Worm (Caenorhabditis elegans) whole organism, L3 larva: ENCODE measurements around the gene T01D3.1.

Source experiments
- ZK546.5 ChIP-seq: sonication (generic microtip); optimal IDR thresholded peaks from 2 replicates; lab custom pipeline; 2017; ENCODE audit warnings: missing biosample characterization, missing genetic modification characterization
- aly-2 ChIP-seq: fragments of 150-350 bp; optimal IDR thresholded peaks from 2 replicates; lab custom pipeline; 2014; ENCODE audit warnings: missing biosample characterization, missing genetic modification characterization
- ceh-16 ChIP-seq: sonication (generic microtip); optimal IDR thresholded peaks from 2 replicates; lab custom pipeline; 2017; ENCODE audit warnings: missing biosample characterization, missing genetic modification characterization
- ceh-82 ChIP-seq: fragments of 150-350 bp; optimal IDR thresholded peaks from 2 replicates; lab custom pipeline; 2014; ENCODE audit warnings: missing biosample characterization, missing genetic modification characterization
- ceh-9 ChIP-seq: sonication (generic microtip); optimal IDR thresholded peaks from 2 replicates; lab custom pipeline; 2018; ENCODE audit warnings: missing biosample characterization, missing genetic modification characterization
- daf-12 ChIP-seq: fragments of 150-350 bp; optimal IDR thresholded peaks from 2 replicates; lab custom pipeline; 2014; ENCODE audit warnings: missing biosample characterization, missing genetic modification reagents, missing genetic modification characterization
- egl-27 ChIP-seq: sonication (generic microtip); optimal IDR thresholded peaks from 4 replicates; lab custom pipeline; 2017; ENCODE audit warnings: missing biosample characterization, missing genetic modification reagents, missing genetic modification characterization
- egl-5 ChIP-seq: fragments of 150-350 bp; optimal IDR thresholded peaks from 2 replicates; lab custom pipeline; 2017; ENCODE audit warnings: missing biosample characterization, missing genetic modification reagents, missing genetic modification characterization, inconsistent platforms
- elt-1 ChIP-seq: fragments of 150-350 bp; optimal IDR thresholded peaks from 2 replicates; lab custom pipeline; 2014; ENCODE audit warnings: missing biosample characterization, missing genetic modification characterization
- elt-2 ChIP-seq: sonication (generic microtip); optimal IDR thresholded peaks from 2 replicates; lab custom pipeline; 2016; ENCODE audit warnings: missing genetic modification reagents, mild to moderate bottlenecking, missing genetic modification characterization, missing compliant biosample characterization
- elt-3 ChIP-seq, 3 experiments: fragments of 150-350 bp in 1 of 3; sonication (generic microtip) in 2 of 3; optimal IDR thresholded peaks; 2 replicates in 2 of 3; 4 replicates in 1 of 3; lab custom pipeline; 2014 to 2017; ENCODE audit warnings: missing biosample characterization in 3 of 3, missing genetic modification characterization in 3 of 3
- eor-1 ChIP-seq, 2 experiments: fragments of 150-350 bp; optimal IDR thresholded peaks; 2 replicates each; lab custom pipeline; 2014 to 2018; ENCODE audit warnings: missing biosample characterization in 2 of 2, missing genetic modification characterization in 2 of 2
- fkh-10 ChIP-seq: sonication (generic microtip); optimal IDR thresholded peaks from 2 replicates; lab custom pipeline; 2017; ENCODE audit warnings: missing biosample characterization, missing genetic modification reagents, missing genetic modification characterization
- fos-1 ChIP-seq: fragments of 150-350 bp; optimal IDR thresholded peaks from 2 replicates; lab custom pipeline; 2014; ENCODE audit warnings: missing biosample characterization, missing genetic modification characterization
- hmg-11 ChIP-seq: sonication (generic microtip); optimal IDR thresholded peaks from 2 replicates; lab custom pipeline; 2016; ENCODE audit warnings: missing genetic modification characterization, missing compliant biosample characterization
- jun-1 ChIP-seq: fragments of 150-350 bp; optimal IDR thresholded peaks from 2 replicates; lab custom pipeline; 2014; ENCODE audit warnings: missing biosample characterization, missing genetic modification reagents, missing genetic modification characterization
- lin-15B ChIP-seq: fragments of 150-350 bp; optimal IDR thresholded peaks from 2 replicates; lab custom pipeline; 2014; ENCODE audit warnings: missing biosample characterization, missing genetic modification characterization
- lsy-12 ChIP-seq: sonication (generic microtip); optimal IDR thresholded peaks from 2 replicates; lab custom pipeline; 2016; ENCODE audit warnings: mild to moderate bottlenecking, missing genetic modification characterization, missing compliant biosample characterization
- mdl-1 ChIP-seq: fragments of 150-350 bp; optimal IDR thresholded peaks from 2 replicates; lab custom pipeline; 2014; ENCODE audit warnings: missing biosample characterization, missing genetic modification characterization
- nfya-1 ChIP-seq: sonication (generic microtip); optimal IDR thresholded peaks from 2 replicates; lab custom pipeline; 2017; ENCODE audit warnings: missing genetic modification characterization, mild to moderate bottlenecking, missing compliant biosample characterization, antibody characterized with exemption, moderate library complexity; ENCODE audit not compliant: insufficient read depth
- nhr-11 ChIP-seq: fragments of 150-350 bp; optimal IDR thresholded peaks from 2 replicates; lab custom pipeline; 2014; ENCODE audit warnings: missing biosample characterization, missing genetic modification characterization
- nhr-12 ChIP-seq: fragments of 150-350 bp; optimal IDR thresholded peaks from 2 replicates; lab custom pipeline; 2014; ENCODE audit warnings: missing biosample characterization, missing genetic modification characterization
- nhr-25 ChIP-seq: sonication (generic microtip); optimal IDR thresholded peaks from 2 replicates; lab custom pipeline; 2017; ENCODE audit warnings: missing biosample characterization, missing genetic modification characterization
- nhr-67 ChIP-seq: fragments of 150-350 bp; optimal IDR thresholded peaks from 2 replicates; lab custom pipeline; 2014; ENCODE audit warnings: missing biosample characterization, missing genetic modification characterization
- nhr-76 ChIP-seq: fragments of 150-350 bp; sonication (generic microtip); optimal IDR thresholded peaks from 5 replicates; lab custom pipeline; 2014; ENCODE audit warnings: missing biosample characterization, missing genetic modification characterization
- nhr-77 ChIP-seq: fragments of 150-350 bp; optimal IDR thresholded peaks from 2 replicates; lab custom pipeline; 2014; ENCODE audit warnings: missing biosample characterization, missing genetic modification characterization
- pha-4 ChIP-seq: fragments of 150-350 bp; optimal IDR thresholded peaks from 2 replicates; lab custom pipeline; 2014; ENCODE audit warnings: missing biosample characterization, missing genetic modification reagents, missing genetic modification characterization
- pqm-1 ChIP-seq: fragments of 150-350 bp; optimal IDR thresholded peaks from 2 replicates; lab custom pipeline; 2017; ENCODE audit warnings: missing biosample characterization, missing genetic modification characterization, inconsistent platforms
- sea-2 ChIP-seq: fragments of 150-350 bp; sonication (generic microtip); optimal IDR thresholded peaks from 4 replicates; lab custom pipeline; 2014; ENCODE audit warnings: missing biosample characterization, missing genetic modification reagents, missing genetic modification characterization
- snpc-4 ChIP-seq: fragments of 150-350 bp; optimal IDR thresholded peaks from 2 replicates; lab custom pipeline; 2014; ENCODE audit warnings: missing biosample characterization, missing genetic modification characterization
- unc-39 ChIP-seq: sonication (generic microtip); optimal IDR thresholded peaks from 4 replicates; lab custom pipeline; 2017; ENCODE audit warnings: missing biosample characterization, missing genetic modification characterization
- ztf-4 ChIP-seq: fragments of 150-350 bp; optimal IDR thresholded peaks from 2 replicates; lab custom pipeline; 2014; ENCODE audit warnings: missing biosample characterization, missing genetic modification characterization

Gene T01D3.1

ce11 chrV:13744901-13745300, 55.2 kb downstream of the T01D3.1 start, which contains the start of gene F35E12.9:
Gene F35E12.9, minus strand, starts transcription at chrV:13745127.
- peak; percentile 94 for TF ChIP-seq pqm-1 (tag; lab: Kevin White, UChicago)
- TF ChIP-seq elt-2 (tag; lab: Kevin White, UChicago): peak; percentile 95
- TF ChIP-seq fos-1 (tag; lab: Kevin White, UChicago): no peak
- peak; percentile 49 for TF ChIP-seq jun-1
- peak; percentile 61 for TF ChIP-seq pha-4 (tag; lab: Kevin White, UChicago)
- TF ChIP-seq, all 47 proteins: peak for 4

ce11 chrV:13748658-13749057, 59.0 kb downstream of the T01D3.1 start, which contains the start of gene F35E12.10:
Gene F35E12.10, minus strand, starts transcription at chrV:13748758.
- TF ChIP-seq ceh-9 (tag; lab: Kevin White, UChicago) (no peak), ztf-4 (tag; lab: Kevin White, UChicago) (no peak), pha-4 (tag; lab: Kevin White, UChicago) (no peak), daf-12 (tag; lab: Kevin White, UChicago) (no peak), nhr-12 (tag; lab: Kevin White, UChicago) (no peak), elt-1 (tag; lab: Kevin White, UChicago) (no peak), unc-39 (tag; lab: Kevin White, UChicago) (no peak), nhr-77 (tag; lab: Kevin White, UChicago) (no peak), pqm-1 (tag; lab: Kevin White, UChicago) (no peak), mdl-1 (tag; lab: Kevin White, UChicago) (no peak), snpc-4 (tag; lab: Kevin White, UChicago) (no peak), nfya-1 (no peak), nhr-67 (no peak), hmg-11 (tag; lab: Kevin White, UChicago) (no peak), ZK546.5 (no peak), elt-2 (tag; lab: Kevin White, UChicago) (no peak), egl-27 (tag; lab: Kevin White, UChicago) (no peak), eor-1 (tag; optimal IDR thresholded peaks at IDR 0.05; lab: Kevin White, UChicago) (no peak), aly-2 (tag; lab: Kevin White, UChicago) (no peak), fkh-10 (GFP tag; lab: Kevin White, UChicago) (no peak)
- TF ChIP-seq, all 47 proteins: peak for 0

- TF ChIP-seq sea-2 (GFP tag; lab: Kevin White, UChicago) (no peak), nhr-76 (tag; lab: Kevin White, UChicago) (no peak), nhr-25 (no peak), elt-2 (tag; lab: Kevin White, UChicago) (peak; percentile 71), lsy-12 (no peak), mdl-1 (tag; lab: Kevin White, UChicago) (no peak), nhr-12 (tag; lab: Kevin White, UChicago) (no peak), lin-15B (tag; lab: Kevin White, UChicago) (no peak), elt-3 (tag; optimal IDR thresholded peaks at IDR 0.05; lab: Kevin White, UChicago) (no peak), ceh-16 (no peak), nhr-11 (no peak), ceh-82 (tag; lab: Kevin White, UChicago) (no peak), pqm-1 (tag; lab: Kevin White, UChicago) (peak; percentile 40), egl-5 (tag; lab: Kevin White, UChicago) (no peak), elt-1 (tag; lab: Kevin White, UChicago) (no peak)
These were observed 62.1 kb downstream of the T01D3.1 start, which contains the start of gene cld-9 for ce11 chrV:13751811-13752210. Gene cld-9, minus strand, starts transcription at chrV:13751891.
